Worm (Caenorhabditis elegans) whole organism, late embryonic: ENCODE results near the gene unc-97.

Source experiments
- C08G9.2 ChIP-seq: sonication (generic microtip); optimal IDR thresholded peaks from 2 replicates; lab custom pipeline; 2016; ENCODE audit warnings: mild to moderate bottlenecking, missing genetic modification characterization, moderate library complexity, missing compliant biosample characterization
- C38D4.7 ChIP-seq: fragments of 200-800 bp; sonication (Bioruptor generic); optimal IDR thresholded peaks from 2 replicates; lab custom pipeline; 2018; ENCODE audit warnings: mild to moderate bottlenecking, missing genetic modification characterization, moderate library complexity, missing compliant biosample characterization
- F13H6.1 ChIP-seq: sonication (generic microtip); optimal IDR thresholded peaks from 2 replicates; lab custom pipeline; 2016; ENCODE audit warnings: missing genetic modification characterization, missing compliant biosample characterization
- K09A11.1 ChIP-seq: sonication (generic microtip); optimal IDR thresholded peaks from 2 replicates; lab custom pipeline; 2017; ENCODE audit warnings: antibody characterized with exemption, mild to moderate bottlenecking, missing genetic modification characterization, missing compliant biosample characterization; ENCODE audit not compliant: insufficient read depth
- Y22D7AL.16 ChIP-seq: sonication (generic microtip); optimal IDR thresholded peaks from 2 replicates; lab custom pipeline; 2016; ENCODE audit warnings: missing genetic modification characterization, missing compliant biosample characterization
- ahr-1 ChIP-seq: sonication (generic microtip); optimal IDR thresholded peaks from 2 replicates; lab custom pipeline; 2016; ENCODE audit warnings: missing genetic modification characterization, missing compliant biosample characterization
- ama-1 ChIP-seq: fragments of 150-350 bp; optimal IDR thresholded peaks from 2 replicates; lab custom pipeline; 2014
- ceh-2 ChIP-seq: sonication (generic microtip); optimal IDR thresholded peaks from 2 replicates; lab custom pipeline; 2016; ENCODE audit warnings: missing genotype, missing genetic modification characterization, missing compliant biosample characterization
- ceh-22 ChIP-seq: sonication (generic microtip); optimal IDR thresholded peaks from 2 replicates; lab custom pipeline; 2017; ENCODE audit warnings: missing biosample characterization, missing genetic modification characterization
- ceh-24 ChIP-seq: sonication (generic microtip); optimal IDR thresholded peaks from 2 replicates; lab custom pipeline; 2016; ENCODE audit warnings: mild to moderate bottlenecking, missing genetic modification characterization, missing compliant biosample characterization
- ceh-30 ChIP-seq: fragments of 150-350 bp; optimal IDR thresholded peaks from 2 replicates; lab custom pipeline; 2014; ENCODE audit warnings: missing biosample characterization, missing genetic modification characterization
- ceh-31 ChIP-seq: sonication (generic microtip); optimal IDR thresholded peaks from 2 replicates; lab custom pipeline; 2016; ENCODE audit warnings: missing genetic modification characterization, missing compliant biosample characterization
- ceh-6 ChIP-seq: fragments of 200-800 bp; sonication (Bioruptor generic); optimal IDR thresholded peaks from 2 replicates; lab custom pipeline; 2018; ENCODE audit warnings: mild to moderate bottlenecking, missing genetic modification characterization, missing compliant biosample characterization
- ceh-9 ChIP-seq: sonication (generic microtip); optimal IDR thresholded peaks from 2 replicates; lab custom pipeline; 2016; ENCODE audit warnings: mild to moderate bottlenecking, missing genetic modification characterization, inconsistent platforms, missing compliant biosample characterization
- che-1 ChIP-seq: sonication (generic microtip); optimal IDR thresholded peaks from 2 replicates; lab custom pipeline; 2016; ENCODE audit warnings: mild to moderate bottlenecking, missing genetic modification characterization, missing compliant biosample characterization
- dmd-4 ChIP-seq: sonication (generic microtip); optimal IDR thresholded peaks from 2 replicates; lab custom pipeline; 2016; ENCODE audit warnings: borderline replicate concordance, missing genetic modification characterization, missing compliant biosample characterization
- dve-1 ChIP-seq: sonication (generic microtip); optimal IDR thresholded peaks from 2 replicates; lab custom pipeline; 2017; ENCODE audit warnings: antibody characterized with exemption, mild to moderate bottlenecking, missing genetic modification characterization, missing compliant biosample characterization
- elt-2 ChIP-seq: sonication (generic microtip); optimal IDR thresholded peaks from 2 replicates; lab custom pipeline; 2016; ENCODE audit warnings: missing genetic modification reagents, missing genetic modification characterization, missing compliant biosample characterization
- ets-4 ChIP-seq: sonication (generic microtip); optimal IDR thresholded peaks from 2 replicates; lab custom pipeline; 2016; ENCODE audit warnings: missing genetic modification characterization, missing compliant biosample characterization
- fax-1 ChIP-seq: sonication (generic microtip); optimal IDR thresholded peaks from 2 replicates; lab custom pipeline; 2016; ENCODE audit warnings: missing genotype, missing genetic modification characterization, missing compliant biosample characterization
- fkh-10 ChIP-seq: fragments of 150-350 bp; optimal IDR thresholded peaks from 2 replicates; lab custom pipeline; 2014; ENCODE audit warnings: missing biosample characterization, missing genetic modification reagents, missing genetic modification characterization
- hlh-15 ChIP-seq: sonication (generic microtip); optimal IDR thresholded peaks from 2 replicates; lab custom pipeline; 2016; ENCODE audit warnings: missing genetic modification characterization, missing compliant biosample characterization
- hlh-30 ChIP-seq: sonication (generic microtip); optimal IDR thresholded peaks from 2 replicates; lab custom pipeline; 2017; ENCODE audit warnings: antibody characterized with exemption, missing genetic modification characterization, missing compliant biosample characterization; ENCODE audit not compliant: insufficient read depth
- hlh-8 ChIP-seq: sonication (generic microtip); optimal IDR thresholded peaks from 2 replicates; lab custom pipeline; 2016; ENCODE audit warnings: missing genotype, missing genetic modification characterization, missing compliant biosample characterization
- lim-6 ChIP-seq: sonication (generic microtip); optimal IDR thresholded peaks from 2 replicates; lab custom pipeline; 2016; ENCODE audit warnings: missing genetic modification characterization, missing compliant biosample characterization
- lin-11 ChIP-seq: fragments of 200-800 bp; sonication (Bioruptor generic); optimal IDR thresholded peaks from 2 replicates; lab custom pipeline; 2018; ENCODE audit warnings: mild to moderate bottlenecking, missing genetic modification characterization, missing compliant biosample characterization
- nhr-11 ChIP-seq: fragments of 150-350 bp; optimal IDR thresholded peaks from 2 replicates; lab custom pipeline; 2014; ENCODE audit warnings: missing biosample characterization, missing genetic modification characterization
- nhr-232 ChIP-seq: sonication (generic microtip); optimal IDR thresholded peaks from 2 replicates; lab custom pipeline; 2016; ENCODE audit warnings: missing genetic modification characterization, missing compliant biosample characterization
- npax-4 ChIP-seq: sonication (generic microtip); optimal IDR thresholded peaks from 2 replicates; lab custom pipeline; 2016; ENCODE audit warnings: missing genetic modification characterization, missing compliant biosample characterization
- odd-2 ChIP-seq: sonication (generic microtip); optimal IDR thresholded peaks from 2 replicates; lab custom pipeline; 2017; ENCODE audit warnings: antibody characterized with exemption, mild to moderate bottlenecking, missing genetic modification characterization, missing compliant biosample characterization
- pag-3 ChIP-seq: sonication (generic microtip); optimal IDR thresholded peaks from 2 replicates; lab custom pipeline; 2016; ENCODE audit warnings: missing compliant biosample characterization, missing genetic modification characterization, borderline replicate concordance
- pax-1 ChIP-seq: fragments of 150-350 bp; optimal IDR thresholded peaks from 2 replicates; lab custom pipeline; 2014; ENCODE audit warnings: missing biosample characterization, missing genetic modification characterization
- pha-4 ChIP-seq: fragments of 150-350 bp; optimal IDR thresholded peaks from 2 replicates; lab custom pipeline; 2018; ENCODE audit warnings: missing biosample characterization, missing genetic modification reagents, missing genetic modification characterization
- ref-2 ChIP-seq: sonication (generic microtip); optimal IDR thresholded peaks from 2 replicates; lab custom pipeline; 2016; ENCODE audit warnings: missing genetic modification characterization, missing compliant biosample characterization
- sdc-2 ChIP-seq: sonication (generic microtip); optimal IDR thresholded peaks from 2 replicates; lab custom pipeline; 2016; ENCODE audit warnings: missing genotype, missing genetic modification characterization, missing compliant biosample characterization
- sox-2 ChIP-seq: fragments of 200-800 bp; sonication (Bioruptor generic); IDR thresholded peaks from 2 replicates; pipeline ENCODE4 v1.3.6; 2022; ENCODE audit warnings: missing genetic modification reagents, missing genetic modification characterization, missing compliant biosample characterization
- syd-9 ChIP-seq: sonication (generic microtip); optimal IDR thresholded peaks from 2 replicates; lab custom pipeline; 2016; ENCODE audit warnings: mild to moderate bottlenecking, missing genetic modification characterization, moderate library complexity, missing compliant biosample characterization
- tbx-2 ChIP-seq: sonication (generic microtip); optimal IDR thresholded peaks from 2 replicates; lab custom pipeline; 2016; ENCODE audit warnings: missing genetic modification characterization, missing compliant biosample characterization
- tbx-7 ChIP-seq: sonication (generic microtip); optimal IDR thresholded peaks from 2 replicates; lab custom pipeline; 2016; ENCODE audit warnings: missing genotype, missing genetic modification characterization, missing compliant biosample characterization
- unc-42 ChIP-seq: sonication (generic microtip); optimal IDR thresholded peaks from 2 replicates; lab custom pipeline; 2016; ENCODE audit warnings: missing genotype, missing genetic modification characterization, missing compliant biosample characterization
- unc-55 ChIP-seq: sonication (generic microtip); optimal IDR thresholded peaks from 2 replicates; lab custom pipeline; 2017; ENCODE audit warnings: missing biosample characterization, missing genetic modification reagents, missing genetic modification characterization
- ztf-16 ChIP-seq: sonication (generic microtip); optimal IDR thresholded peaks from 2 replicates; lab custom pipeline; 2017; ENCODE audit warnings: missing genetic modification characterization, missing compliant biosample characterization

Gene unc-97

ce11 chrX:5591830-5592229 is 1.1 kb upstream of the unc-97 start (continued):
- TF ChIP-seq ceh-31 (peak; percentile 68), nhr-11 (tag; lab: Kevin White, UChicago) (no peak), ahr-1 (no peak), tbx-2 (tag; lab: Kevin White, UChicago) (peak; percentile 71), fax-1 (tag; lab: Kevin White, UChicago) (peak; percentile 34), pag-3 (tag; lab: Kevin White, UChicago) (peak; percentile 9), odd-2 (tag; lab: Kevin White, UChicago) (no peak), ceh-2 (tag; lab: Kevin White, UChicago) (peak; percentile 61), ceh-9 (no peak), pax-1 (tag; lab: Kevin White, UChicago) (peak; percentile 12), hlh-30 (tag; lab: Kevin White, UChicago) (peak; percentile 10), tbx-7 (peak; percentile 3), ztf-16 (tag; lab: Kevin White, UChicago) (no peak), hlh-15 (no peak), elt-2 (tag; lab: Kevin White, UChicago) (peak; percentile 31), dmd-4 (tag; lab: Kevin White, UChicago) (no peak), dve-1 (no peak), Y22D7AL.16 (no peak), nhr-232 (tag; lab: Kevin White, UChicago) (no peak), syd-9 (tag; lab: Kevin White, UChicago) (peak; percentile 53), lin-11 (no peak), K09A11.1 (tag; lab: Kevin White, UChicago) (no peak), sox-2 (GFP tag; lab: Robert Waterston, UW) (no peak), npax-4 (no peak), ceh-24 (no peak)

- TF ChIP-seq ceh-22 (no peak), hlh-8 (no peak), dve-1 (no peak), ceh-6 (no peak), che-1 (no peak), fkh-10 (no peak), sdc-2 (no peak)
These were observed 6.3 kb downstream of the unc-97 start, which contains the start of gene sulp-2 for ce11 chrX:5599224-5599623. Gene sulp-2, minus strand, starts transcription at chrX:5599330.

- TF ChIP-seq ceh-30 (tag; lab: Kevin White, UChicago) = no peak
- no peak for TF ChIP-seq ceh-9
- TF ChIP-seq unc-55 (GFP tag; lab: Kevin White, UChicago) = no peak
- no peak for TF ChIP-seq ama-1 (lab: Kevin White, UChicago)
- TF ChIP-seq ref-2 (tag; lab: Kevin White, UChicago) = no peak
- TF ChIP-seq pha-4 (tag; lab: Kevin White, UChicago) = no peak
- TF ChIP-seq npax-4 = no peak
- TF ChIP-seq hlh-30 (tag; lab: Kevin White, UChicago) = no peak
- no peak for TF ChIP-seq C38D4.7 (GFP tag; lab: Kevin White, UChicago)
- no peak for TF ChIP-seq syd-9 (tag; lab: Kevin White, UChicago)
- TF ChIP-seq ets-4 (tag; lab: Kevin White, UChicago) = no peak
- TF ChIP-seq K09A11.1 (tag; lab: Kevin White, UChicago) = no peak
- no peak for TF ChIP-seq ceh-31
- no peak for TF ChIP-seq F13H6.1 (tag; lab: Kevin White, UChicago)
- no peak for TF ChIP-seq elt-2 (tag; lab: Kevin White, UChicago)
- no peak for TF ChIP-seq C08G9.2 (tag; lab: Kevin White, UChicago)
- TF ChIP-seq unc-42 (tag; lab: Kevin White, UChicago) = no peak
- no peak for TF ChIP-seq pax-1 (tag; lab: Kevin White, UChicago)
- TF ChIP-seq lim-6 (tag; lab: Kevin White, UChicago) = no peak
- TF ChIP-seq, all 69 proteins: peak for 0
These were observed 10.4 kb downstream of the unc-97 start, which contains the start of gene F14D12.1 for ce11 chrX:5603338-5603816. Gene F14D12.1, plus strand, starts transcription at chrX:5603766.
